Worm (Caenorhabditis elegans) whole organism, L1 larva: ENCODE measurements around the gene cdc-25.3.
A peak's percentile ranks its signal among the peaks of the same experiment; 100 is the strongest.

Source experiments
- C04F5.9 ChIP-seq: sonication (generic microtip); optimal IDR thresholded peaks from 2 replicates; lab custom pipeline; 2016; ENCODE audit warnings: missing genetic modification characterization, missing compliant biosample characterization
- aha-1 ChIP-seq: fragments of 150-350 bp; optimal IDR thresholded peaks from 2 replicates; lab custom pipeline; 2014; ENCODE audit warnings: missing biosample characterization, missing genetic modification characterization
- ama-1 ChIP-seq: fragments of 150-350 bp; optimal IDR thresholded peaks from 2 replicates; lab custom pipeline; 2014
- blmp-1 ChIP-seq: fragments of 150-350 bp; optimal IDR thresholded peaks from 2 replicates; lab custom pipeline; 2014; ENCODE audit warnings: missing biosample characterization, missing genetic modification characterization
- ceh-63 ChIP-seq: fragments of 200-800 bp; sonication (Bioruptor generic); optimal IDR thresholded peaks from 2 replicates; lab custom pipeline; 2018; ENCODE audit warnings: mild to moderate bottlenecking, missing genetic modification characterization, missing compliant biosample characterization
- ceh-8 ChIP-seq: fragments of 200-800 bp; sonication (Bioruptor generic); optimal IDR thresholded peaks from 2 replicates; lab custom pipeline; 2018; ENCODE audit warnings: mild to moderate bottlenecking, missing genetic modification characterization, moderate library complexity, missing compliant biosample characterization
- ceh-82 ChIP-seq, 3 experiments: fragments of 150-350 bp in 1 of 3; sonication (generic microtip) in 2 of 3; optimal IDR thresholded peaks; 2 replicates each; lab custom pipeline; 2014 to 2017; ENCODE audit warnings: missing biosample characterization in 3 of 3, missing genetic modification characterization in 3 of 3
- ces-1 ChIP-seq: fragments of 150-350 bp; optimal IDR thresholded peaks from 2 replicates; lab custom pipeline; 2014; ENCODE audit warnings: missing biosample characterization, missing genetic modification reagents, missing genetic modification characterization
- dsc-1 ChIP-seq: sonication (generic microtip); optimal IDR thresholded peaks from 2 replicates; lab custom pipeline; 2016; ENCODE audit warnings: mild to moderate bottlenecking, missing genetic modification characterization, missing compliant biosample characterization
- efl-1 ChIP-seq, 4 experiments: fragments of 150-350 bp; optimal IDR thresholded peaks in 3 of 4; peaks in 1 of 4; 1 replicate in 1 of 4; 2 replicates in 3 of 4; lab custom pipeline; 2014; ENCODE audit warnings: missing biosample characterization in 2 of 4, missing genetic modification characterization in 2 of 4, missing genetic modification reagents in 2 of 4
- efl-3 ChIP-seq: fragments of 200-800 bp; sonication (Bioruptor generic); optimal IDR thresholded peaks from 2 replicates; lab custom pipeline; 2018; ENCODE audit warnings: mild to moderate bottlenecking, missing genetic modification characterization, missing compliant biosample characterization
- egl-13 ChIP-seq: sonication (generic microtip); optimal IDR thresholded peaks from 2 replicates; lab custom pipeline; 2016; ENCODE audit warnings: missing genotype, missing genetic modification reagents, missing genetic modification characterization, missing compliant biosample characterization
- egl-27 ChIP-seq, 2 experiments: fragments of 150-350 bp in 1 of 2; sonication (generic microtip); optimal IDR thresholded peaks; 3 replicates each; lab custom pipeline; 2017 to 2018; ENCODE audit warnings: missing biosample characterization in 2 of 2, missing genetic modification characterization in 2 of 2, missing genetic modification reagents in 2 of 2
- elt-3 ChIP-seq, 6 experiments: fragments of 150-350 bp in 1 of 6; sonication (generic microtip); optimal IDR thresholded peaks; 2 replicates each; lab custom pipeline; 2017 to 2018; ENCODE audit warnings: missing biosample characterization in 6 of 6, missing genetic modification characterization in 6 of 6, inconsistent platforms in 1 of 6
- ets-5 ChIP-seq: fragments of 200-800 bp; sonication (Bioruptor generic); IDR thresholded peaks from 2 replicates; pipeline ENCODE4 v1.3.6; 2022; ENCODE audit warnings: missing genetic modification characterization, missing compliant biosample characterization
- fkh-4 ChIP-seq: sonication (generic microtip); optimal IDR thresholded peaks from 2 replicates; lab custom pipeline; 2016; ENCODE audit warnings: missing compliant biosample characterization, missing genetic modification characterization, borderline replicate concordance
- fos-1 ChIP-seq: fragments of 150-350 bp; optimal IDR thresholded peaks from 2 replicates; lab custom pipeline; 2014; ENCODE audit warnings: missing biosample characterization, missing genetic modification characterization
- hlh-4 ChIP-seq: sonication (generic microtip); optimal IDR thresholded peaks from 2 replicates; lab custom pipeline; 2016; ENCODE audit warnings: mild to moderate bottlenecking, missing genetic modification characterization, missing compliant biosample characterization
- hpl-2 ChIP-seq: fragments of 150-350 bp; optimal IDR thresholded peaks from 2 replicates; lab custom pipeline; 2014; ENCODE audit warnings: missing biosample characterization, missing genetic modification reagents, missing genetic modification characterization
- lin-13 ChIP-seq: fragments of 150-350 bp; optimal IDR thresholded peaks from 2 replicates; lab custom pipeline; 2014; ENCODE audit warnings: missing biosample characterization, missing genetic modification reagents, missing genetic modification characterization
- lin-39 ChIP-seq: fragments of 150-350 bp; optimal IDR thresholded peaks from 2 replicates; lab custom pipeline; 2014; ENCODE audit warnings: missing biosample characterization, missing genetic modification reagents, missing genetic modification characterization
- mab-9 ChIP-seq: fragments of 200-800 bp; sonication (Bioruptor generic); IDR thresholded peaks from 2 replicates; pipeline ENCODE4 v1.3.6; 2022; ENCODE audit warnings: missing genetic modification reagents, missing genetic modification characterization, missing compliant biosample characterization
- mef-2 ChIP-seq: fragments of 150-350 bp; optimal IDR thresholded peaks from 2 replicates; lab custom pipeline; 2014; ENCODE audit warnings: missing biosample characterization, missing genetic modification characterization
- mep-1 ChIP-seq: fragments of 150-350 bp; optimal IDR thresholded peaks from 2 replicates; lab custom pipeline; 2014; ENCODE audit warnings: missing biosample characterization, missing genetic modification characterization
- nhr-11 ChIP-seq: fragments of 150-350 bp; optimal IDR thresholded peaks from 2 replicates; lab custom pipeline; 2014; ENCODE audit warnings: missing biosample characterization, missing genetic modification characterization
- nhr-12 ChIP-seq: sonication (generic microtip); optimal IDR thresholded peaks from 2 replicates; lab custom pipeline; 2017; ENCODE audit warnings: missing biosample characterization, missing genetic modification characterization
- nhr-19 ChIP-seq: fragments of 200-800 bp; sonication (Bioruptor generic); conservative IDR thresholded peaks from 2 replicates; pipeline ENCODE4 v1.3.6; 2022; ENCODE audit warnings: missing genetic modification characterization, missing compliant biosample characterization
- nhr-20 ChIP-seq: sonication (generic microtip); optimal IDR thresholded peaks from 2 replicates; lab custom pipeline; 2016; ENCODE audit warnings: mild to moderate bottlenecking, missing genetic modification characterization, missing compliant biosample characterization
- nhr-237 ChIP-seq: fragments of 150-350 bp; optimal IDR thresholded peaks from 2 replicates; lab custom pipeline; 2014; ENCODE audit warnings: missing biosample characterization, missing genetic modification characterization
- nhr-28 ChIP-seq: fragments of 150-350 bp; optimal IDR thresholded peaks from 2 replicates; lab custom pipeline; 2014; ENCODE audit warnings: missing biosample characterization, missing genetic modification characterization
- nhr-47 ChIP-seq: sonication (generic microtip); optimal IDR thresholded peaks from 2 replicates; lab custom pipeline; 2016; ENCODE audit warnings: mild to moderate bottlenecking, missing genetic modification characterization, moderate library complexity, missing compliant biosample characterization
- nhr-71 ChIP-seq: sonication (generic microtip); optimal IDR thresholded peaks from 2 replicates; lab custom pipeline; 2016; ENCODE audit warnings: mild to moderate bottlenecking, missing genetic modification characterization, moderate library complexity, missing compliant biosample characterization
- nhr-76 ChIP-seq: sonication (generic microtip); optimal IDR thresholded peaks from 2 replicates; lab custom pipeline; 2017; ENCODE audit warnings: missing biosample characterization, missing genetic modification characterization
- nhr-84 ChIP-seq: sonication (generic microtip); optimal IDR thresholded peaks from 2 replicates; lab custom pipeline; 2017; ENCODE audit warnings: missing biosample characterization, missing genetic modification characterization
- nhr-85 ChIP-seq: sonication (generic microtip); peaks from one replicate; lab custom pipeline; 2016; ENCODE audit warnings: missing genetic modification characterization, inconsistent platforms, missing compliant biosample characterization
- nhr-90 ChIP-seq: sonication (generic microtip); optimal IDR thresholded peaks from 2 replicates; lab custom pipeline; 2016; ENCODE audit warnings: mild to moderate bottlenecking, missing genetic modification characterization, missing compliant biosample characterization; ENCODE audit not compliant: poor library complexity
- pax-3 ChIP-seq: fragments of 200-800 bp; sonication (Bioruptor generic); optimal IDR thresholded peaks from 2 replicates; lab custom pipeline; 2018; ENCODE audit warnings: mild to moderate bottlenecking, missing genetic modification characterization, moderate library complexity, missing compliant biosample characterization
- rnt-1 ChIP-seq: sonication (generic microtip); optimal IDR thresholded peaks from 2 replicates; lab custom pipeline; 2016; ENCODE audit warnings: mild to moderate bottlenecking, missing genetic modification characterization, moderate library complexity, missing compliant biosample characterization
- snpc-4 ChIP-seq: fragments of 150-350 bp; optimal IDR thresholded peaks from 2 replicates; lab custom pipeline; 2014; ENCODE audit warnings: missing biosample characterization, missing genetic modification characterization
- sptf-1 ChIP-seq: fragments of 150-350 bp; optimal IDR thresholded peaks from 2 replicates; lab custom pipeline; 2014; ENCODE audit warnings: missing biosample characterization, missing genetic modification characterization
- unc-130 ChIP-seq: fragments of 150-350 bp; optimal IDR thresholded peaks from 2 replicates; lab custom pipeline; 2017; ENCODE audit warnings: missing biosample characterization, missing genetic modification characterization, inconsistent platforms
- unc-30 ChIP-seq: sonication (generic microtip); optimal IDR thresholded peaks from 2 replicates; lab custom pipeline; 2017; ENCODE audit warnings: missing biosample characterization, missing genetic modification characterization
- unc-62 ChIP-seq: fragments of 150-350 bp; optimal IDR thresholded peaks from 2 replicates; lab custom pipeline; 2014; ENCODE audit warnings: missing biosample characterization, missing genetic modification reagents, missing genetic modification characterization
- unc-86 ChIP-seq: sonication (generic microtip); optimal IDR thresholded peaks from 2 replicates; lab custom pipeline; 2016; ENCODE audit warnings: missing genetic modification characterization, missing compliant biosample characterization
- unc-98 ChIP-seq: fragments of 200-800 bp; sonication (Bioruptor generic); IDR thresholded peaks from 2 replicates; pipeline ENCODE4 v1.3.6; 2022; ENCODE audit warnings: missing genetic modification characterization, missing compliant biosample characterization
- zip-4 ChIP-seq: fragments of 200-800 bp; sonication (Bioruptor generic); optimal IDR thresholded peaks from 2 replicates; lab custom pipeline; 2018; ENCODE audit warnings: mild to moderate bottlenecking, missing genetic modification characterization, moderate library complexity, missing compliant biosample characterization
- ztf-11 ChIP-seq, 2 experiments: sonication (generic microtip); optimal IDR thresholded peaks; 2 replicates each; lab custom pipeline; 2016 to 2017; ENCODE audit warnings: missing genetic modification characterization in 2 of 2, missing biosample characterization in 1 of 2, missing compliant biosample characterization in 1 of 2

Gene cdc-25.3

ce11 chrIII:8904044-8904443, 13.7 kb downstream of the cdc-25.3 start, which contains the start of gene lin-9 (continued):
- no peak for TF ChIP-seq unc-62 (GFP tag; lab: Kevin White, UChicago)
- no peak for TF ChIP-seq sptf-1
- peak; percentile 98 for TF ChIP-seq dsc-1 (tag; lab: Kevin White, UChicago)
- TF ChIP-seq fos-1 (tag; lab: Kevin White, UChicago): peak; percentile 85
- peak; percentile 94 for TF ChIP-seq pax-3 (tag; lab: Kevin White, UChicago)
- peak; percentile 79 for TF ChIP-seq snpc-4 (tag; lab: Kevin White, UChicago)
- no peak for TF ChIP-seq nhr-84
- peak; percentile 96 for TF ChIP-seq nhr-90 (tag; lab: Kevin White, UChicago)
- TF ChIP-seq fkh-4 (tag; lab: Kevin White, UChicago): peak; percentile 80
- TF ChIP-seq hpl-2 (GFP tag; lab: Kevin White, UChicago): peak; percentile 66
- peak; percentile 97 for TF ChIP-seq nhr-19 (GFP tag; lab: Robert Waterston, UW)
- TF ChIP-seq C04F5.9 (tag; lab: Kevin White, UChicago): peak; percentile 100
- TF ChIP-seq mab-9 (GFP tag; lab: Robert Waterston, UW): peak; percentile 93
- TF ChIP-seq mef-2 (tag; lab: Kevin White, UChicago): peak; percentile 43
- peak; percentile 81 for TF ChIP-seq efl-3 (GFP tag; lab: Kevin White, UChicago)
- TF ChIP-seq ceh-82 (tag; optimal IDR thresholded peaks at IDR 0.05; lab: Kevin White, UChicago): peak; percentile 90 to 98 (median 95)
- peak; percentile 93 for TF ChIP-seq egl-13 (tag; lab: Kevin White, UChicago)
- TF ChIP-seq nhr-12 (tag; lab: Kevin White, UChicago): peak; percentile 30
- peak in 1 of 2 experiments; percentile 90 for TF ChIP-seq ztf-11 (tag; optimal IDR thresholded peaks at IDR 0.05; lab: Kevin White, UChicago)
- peak in 4 of 6 experiments; percentile 61 to 90 (median 74) for TF ChIP-seq elt-3 (tag; optimal IDR thresholded peaks at IDR 0.05; lab: Kevin White, UChicago)
- TF ChIP-seq ces-1 (GFP tag; lab: Kevin White, UChicago): no peak
- peak; percentile 72 for TF ChIP-seq nhr-237
- no peak for TF ChIP-seq ama-1
- peak; percentile 96 for TF ChIP-seq nhr-85 (tag; lab: Kevin White, UChicago)
- TF ChIP-seq unc-98 (GFP tag; lab: Robert Waterston, UW): peak; percentile 52; the same call in 1 of the 2 replicates
- no peak for TF ChIP-seq nhr-76 (tag; lab: Kevin White, UChicago)
- TF ChIP-seq nhr-20 (tag; lab: Kevin White, UChicago): peak; percentile 97
- peak; percentile 95 for TF ChIP-seq lin-39 (tag; lab: Kevin White, UChicago)
- peak; percentile 98 for TF ChIP-seq nhr-71
- peak; percentile 97 for TF ChIP-seq mep-1 (tag; lab: Kevin White, UChicago)
- TF ChIP-seq ets-5 (GFP tag; lab: Robert Waterston, UW): no peak
- TF ChIP-seq ceh-8 (GFP tag; lab: Kevin White, UChicago): peak; percentile 93
- peak; percentile 92 for TF ChIP-seq blmp-1 (tag; lab: Kevin White, UChicago)
- no peak for TF ChIP-seq unc-30 (tag; lab: Kevin White, UChicago)
- peak; percentile 95 for TF ChIP-seq unc-86
- peak; percentile 88 for TF ChIP-seq nhr-11 (tag; lab: Kevin White, UChicago)
- TF ChIP-seq hlh-4 (tag; lab: Kevin White, UChicago): no peak
- peak; percentile 71 for TF ChIP-seq unc-130 (tag; lab: Kevin White, UChicago)
- peak; percentile 20 to 37 for TF ChIP-seq egl-27 (tag; optimal IDR thresholded peaks at IDR 0.05; lab: Kevin White, UChicago)
- TF ChIP-seq rnt-1 (tag; lab: Kevin White, UChicago): peak; percentile 98
- TF ChIP-seq nhr-47 (tag; lab: Kevin White, UChicago): peak; percentile 98
- peak; percentile 93 for TF ChIP-seq zip-4
- TF ChIP-seq nhr-28 (tag; lab: Kevin White, UChicago): no peak
- TF ChIP-seq ceh-63: no peak
- peak; percentile 50 for TF ChIP-seq aha-1 (tag; lab: Kevin White, UChicago)
- TF ChIP-seq lin-13: peak; percentile 98
- TF ChIP-seq efl-1 (optimal IDR thresholded peaks at IDR 0.05; lab: Kevin White, UChicago): peak; percentile 96 to 97
- peak; percentile 95 to 100 for TF ChIP-seq efl-1 (GFP tag; optimal IDR thresholded peaks at IDR 0.05 in 1 of 2; lab: Kevin White, UChicago)
